Fruit fly (Drosophila melanogaster) S2 (cell line): ENCODE measurements around the gene CG7271.

Experiments
- CG8478 ChIP-seq: fragments of >200 bp; optimal IDR thresholded peaks from 2 replicates; lab custom pipeline; 2018
- CTCF ChIP-seq, 2 experiments: fragments of >200 bp; optimal IDR thresholded peaks; 2 replicates each; lab custom pipeline; 2018

dm6 chr3L:18638043-18638442 is 49.5 kb downstream of the CG7271 start:
- no peak for TF ChIP-seq CG8478
- TF ChIP-seq CTCF (optimal IDR thresholded peaks at IDR 0.05; lab: Kevin White, UChicago), result no peak
